Worm (Caenorhabditis elegans) whole organism, mixed stage, embryonic: Measurements from ENCODE around the gene C51E3.6.

ENCODE experiments used
- M03D4.4 ChIP-seq: sonication (generic microtip); optimal IDR thresholded peaks from 2 replicates; lab custom pipeline; 2017; ENCODE audit warnings: mild to moderate bottlenecking, missing genetic modification characterization, missing compliant biosample characterization
- bed-3 ChIP-seq: fragments of 200-800 bp; sonication (Bioruptor generic); optimal IDR thresholded peaks from 3 replicates; lab custom pipeline; 2018; ENCODE audit warnings: mild to moderate bottlenecking, missing genetic modification characterization, moderate library complexity, missing compliant biosample characterization
- blmp-1 ChIP-seq: fragments of 150-350 bp; optimal IDR thresholded peaks from 2 replicates; lab custom pipeline; 2014; ENCODE audit warnings: missing biosample characterization, missing genetic modification characterization
- ceh-39 ChIP-seq: fragments of 150-350 bp; optimal IDR thresholded peaks from 2 replicates; lab custom pipeline; 2014; ENCODE audit warnings: missing biosample characterization, missing genetic modification characterization
- ceh-43 ChIP-seq: fragments of 200-800 bp; sonication (Bioruptor generic); optimal IDR thresholded peaks from 2 replicates; lab custom pipeline; 2018; ENCODE audit warnings: mild to moderate bottlenecking, missing genetic modification characterization, moderate library complexity, missing compliant biosample characterization
- ceh-83 ChIP-seq: fragments of 200-800 bp; sonication (Bioruptor generic); optimal IDR thresholded peaks from 2 replicates; lab custom pipeline; 2018; ENCODE audit warnings: mild to moderate bottlenecking, missing genetic modification characterization, missing compliant biosample characterization
- ces-1 ChIP-seq: fragments of 150-350 bp; optimal IDR thresholded peaks from 2 replicates; lab custom pipeline; 2014; ENCODE audit warnings: missing biosample characterization, missing genetic modification reagents, missing genetic modification characterization
- cnd-1 ChIP-seq: fragments of 200-800 bp; sonication (Bioruptor generic); optimal IDR thresholded peaks from 2 replicates; lab custom pipeline; 2018; ENCODE audit warnings: mild to moderate bottlenecking, missing genetic modification characterization, missing compliant biosample characterization
- drap-1 ChIP-seq: fragments of 200-800 bp; sonication (Bioruptor generic); optimal IDR thresholded peaks from 3 replicates; lab custom pipeline; 2018; ENCODE audit warnings: mild to moderate bottlenecking, missing genetic modification characterization, missing compliant biosample characterization
- elt-1 ChIP-seq: sonication (generic microtip); optimal IDR thresholded peaks from 2 replicates; lab custom pipeline; 2017; ENCODE audit warnings: missing genetic modification characterization, mild to moderate bottlenecking, missing compliant biosample characterization, antibody characterized with exemption, moderate library complexity, borderline replicate concordance; ENCODE audit not compliant: insufficient read depth
- flh-1 ChIP-seq: fragments of 200-800 bp; sonication (Bioruptor generic); optimal IDR thresholded peaks from 2 replicates; lab custom pipeline; 2018; ENCODE audit warnings: mild to moderate bottlenecking, missing genetic modification characterization, moderate library complexity, missing compliant biosample characterization
- hlh-1 ChIP-seq: fragments of 150-350 bp; optimal IDR thresholded peaks from 2 replicates; lab custom pipeline; 2014; ENCODE audit warnings: missing biosample characterization, missing genetic modification reagents, missing genetic modification characterization
- lin-13 ChIP-seq: fragments of 150-350 bp; optimal IDR thresholded peaks from 2 replicates; lab custom pipeline; 2014; ENCODE audit warnings: missing biosample characterization, missing genetic modification characterization
- lin-32 ChIP-seq: fragments of 200-800 bp; sonication (Bioruptor generic); optimal IDR thresholded peaks from 2 replicates; lab custom pipeline; 2018; ENCODE audit warnings: mild to moderate bottlenecking, missing genetic modification characterization, missing compliant biosample characterization
- lsy-2 ChIP-seq: fragments of 150-350 bp; optimal IDR thresholded peaks from 2 replicates; lab custom pipeline; 2014; ENCODE audit warnings: missing biosample characterization, missing genetic modification characterization
- mab-5 ChIP-seq: fragments of 150-350 bp; optimal IDR thresholded peaks from 2 replicates; lab custom pipeline; 2014; ENCODE audit warnings: missing biosample characterization, missing genetic modification characterization
- mep-1 ChIP-seq: fragments of 150-350 bp; optimal IDR thresholded peaks from 2 replicates; lab custom pipeline; 2017; ENCODE audit warnings: missing biosample characterization, missing genetic modification reagents, missing genetic modification characterization, inconsistent platforms
- mls-2 ChIP-seq: sonication (generic microtip); optimal IDR thresholded peaks from 2 replicates; lab custom pipeline; 2016; ENCODE audit warnings: mild to moderate bottlenecking, missing genetic modification characterization, moderate library complexity, missing compliant biosample characterization
- nhr-12 ChIP-seq: fragments of 150-350 bp; optimal IDR thresholded peaks from 2 replicates; lab custom pipeline; 2014; ENCODE audit warnings: missing biosample characterization, missing genetic modification characterization
- nhr-237 ChIP-seq: fragments of 150-350 bp; optimal IDR thresholded peaks from 2 replicates; lab custom pipeline; 2014; ENCODE audit warnings: missing biosample characterization, missing genetic modification characterization
- nhr-28 ChIP-seq: fragments of 150-350 bp; optimal IDR thresholded peaks from 2 replicates; lab custom pipeline; 2014; ENCODE audit warnings: missing biosample characterization, missing genetic modification characterization
- nhr-76 ChIP-seq: sonication (generic microtip); optimal IDR thresholded peaks from 2 replicates; lab custom pipeline; 2017; ENCODE audit warnings: missing biosample characterization, missing genetic modification characterization
- pha-4 ChIP-seq: fragments of 150-350 bp; optimal IDR thresholded peaks from 2 replicates; lab custom pipeline; 2018; ENCODE audit warnings: missing biosample characterization, missing genetic modification reagents, missing genetic modification characterization
- sem-2 ChIP-seq: fragments of 200-800 bp; sonication (Bioruptor generic); optimal IDR thresholded peaks from 2 replicates; lab custom pipeline; 2018; ENCODE audit warnings: mild to moderate bottlenecking, missing genetic modification characterization, missing compliant biosample characterization
- snpc-4 ChIP-seq: fragments of 150-350 bp; optimal IDR thresholded peaks from 2 replicates; lab custom pipeline; 2014; ENCODE audit warnings: missing biosample characterization, missing genetic modification characterization
- sptf-1 ChIP-seq: sonication (generic microtip); optimal IDR thresholded peaks from 2 replicates; lab custom pipeline; 2017; ENCODE audit warnings: mild to moderate bottlenecking, missing genetic modification characterization, moderate library complexity, missing compliant biosample characterization
- tbx-8 ChIP-seq: fragments of 200-800 bp; sonication (Bioruptor generic); optimal IDR thresholded peaks from 2 replicates; lab custom pipeline; 2018; ENCODE audit warnings: mild to moderate bottlenecking, missing genetic modification characterization, moderate library complexity, missing compliant biosample characterization
- unc-120 ChIP-seq: sonication (generic microtip); optimal IDR thresholded peaks from 2 replicates; lab custom pipeline; 2017; ENCODE audit warnings: missing genetic modification characterization, missing compliant biosample characterization; ENCODE audit not compliant: poor library complexity, severe bottlenecking
- unc-39 ChIP-seq: fragments of 150-350 bp; optimal IDR thresholded peaks from 2 replicates; lab custom pipeline; 2014; ENCODE audit warnings: missing biosample characterization, missing genetic modification characterization
- unc-62 ChIP-seq: fragments of 150-350 bp; optimal IDR thresholded peaks from 2 replicates; lab custom pipeline; 2014; ENCODE audit warnings: missing biosample characterization, missing genetic modification reagents, missing genetic modification characterization
- zip-8 ChIP-seq: fragments of 150-350 bp; optimal IDR thresholded peaks from 2 replicates; lab custom pipeline; 2014; ENCODE audit warnings: missing biosample characterization, missing genetic modification characterization
- ztf-11 ChIP-seq: fragments of 150-350 bp; optimal IDR thresholded peaks from 2 replicates; lab custom pipeline; 2014; ENCODE audit warnings: missing biosample characterization, missing genetic modification characterization

Gene C51E3.6

ce11 chrV:10158528-10158927, 7.7 kb downstream of the C51E3.6 start, which contains the start of gene srsx-30:
Gene srsx-30 (plus strand): TSS chrV:10158828.
- TF ChIP-seq pha-4 (tag; lab: Kevin White, UChicago) (no peak), unc-120 (no peak), cnd-1 (tag; lab: Kevin White, UChicago) (no peak), hlh-1 (no peak), nhr-76 (tag; lab: Kevin White, UChicago) (no peak), unc-39 (no peak), tbx-8 (GFP tag; lab: Kevin White, UChicago) (no peak), unc-62 (GFP tag; lab: Kevin White, UChicago) (no peak), bed-3 (GFP tag; lab: Kevin White, UChicago) (no peak), ceh-39 (tag; lab: Kevin White, UChicago) (no peak)

- TF ChIP-seq sem-2 (GFP tag; lab: Kevin White, UChicago) (no peak), bed-3 (GFP tag; lab: Kevin White, UChicago) (no peak), ceh-83 (GFP tag; lab: Kevin White, UChicago) (no peak), nhr-76 (tag; lab: Kevin White, UChicago) (no peak), nhr-28 (no peak), ces-1 (no peak), hlh-1 (no peak), lin-13 (tag; lab: Kevin White, UChicago) (no peak), tbx-8 (GFP tag; lab: Kevin White, UChicago) (no peak), unc-39 (no peak), unc-62 (GFP tag; lab: Kevin White, UChicago) (no peak), blmp-1 (tag; lab: Kevin White, UChicago) (no peak), mls-2 (tag; lab: Kevin White, UChicago) (no peak), sptf-1 (no peak), unc-120 (no peak)
Observed at ce11 chrV:10154698-10155097, 11.6 kb downstream of the C51E3.6 start, which contains the start of gene srsx-29. Gene srsx-29 (plus strand): TSS chrV:10154998.

- TF ChIP-seq ztf-11 (tag; lab: Kevin White, UChicago) (no peak), unc-62 (GFP tag; lab: Kevin White, UChicago) (no peak), lin-13 (tag; lab: Kevin White, UChicago) (no peak), flh-1 (GFP tag; lab: Kevin White, UChicago) (no peak), sptf-1 (no peak), sem-2 (GFP tag; lab: Kevin White, UChicago) (no peak)
Observed at ce11 chrV:10153076-10153475, 13.2 kb downstream of the C51E3.6 start.

- TF ChIP-seq bed-3 (GFP tag; lab: Kevin White, UChicago) (no peak), mls-2 (tag; lab: Kevin White, UChicago) (no peak), lin-32 (no peak), elt-1 (tag; lab: Kevin White, UChicago) (no peak), lin-13 (tag; lab: Kevin White, UChicago) (no peak), drap-1 (no peak), M03D4.4 (no peak), nhr-28 (no peak), snpc-4 (tag; lab: Kevin White, UChicago) (no peak), unc-39 (no peak), unc-120 (no peak), tbx-8 (GFP tag; lab: Kevin White, UChicago) (no peak), pha-4 (tag; lab: Kevin White, UChicago) (no peak), cnd-1 (tag; lab: Kevin White, UChicago) (no peak), ces-1 (no peak), zip-8 (tag; lab: Kevin White, UChicago) (no peak), flh-1 (GFP tag; lab: Kevin White, UChicago) (no peak), mab-5 (tag; lab: Kevin White, UChicago) (no peak), nhr-12 (tag; lab: Kevin White, UChicago) (no peak), mep-1 (tag; lab: Kevin White, UChicago) (no peak)
Observed at ce11 chrV:10152278-10152677, 14.0 kb downstream of the C51E3.6 start, which contains the start of gene srsx-28. Gene srsx-28 (plus strand): TSS chrV:10152578.

- no peak for TF ChIP-seq unc-120
- no peak for TF ChIP-seq lin-32
- TF ChIP-seq M03D4.4, result no peak
- no peak for TF ChIP-seq nhr-28
Observed at ce11 chrV:10149728-10150127, 16.5 kb downstream of the C51E3.6 start, which contains the start of gene srsx-27. Gene srsx-27 (plus strand): TSS chrV:10150028.

DNA sequence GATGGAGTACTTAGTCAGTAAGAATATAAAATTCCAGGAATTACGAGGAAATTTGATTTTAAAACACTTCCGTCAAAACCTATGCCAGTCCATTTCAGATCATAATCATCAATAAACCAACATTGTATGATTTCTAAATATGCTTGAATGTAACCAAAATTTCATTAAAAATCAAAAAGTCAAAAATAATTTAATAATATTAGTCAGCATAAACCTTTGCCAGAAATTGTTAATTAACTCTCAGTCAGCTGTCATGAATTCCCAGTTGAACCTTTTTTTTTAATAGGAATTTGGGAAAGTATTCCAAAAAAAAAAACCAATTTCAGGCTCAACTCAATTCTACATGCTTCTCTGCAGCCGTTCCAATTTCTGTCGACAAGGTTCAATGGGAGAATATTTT, 17.9 kb downstream of the C51E3.6 start, which contains the start of gene srsx-26:
srsx-26 (plus strand) TSS at position 301 of the 400 bp plus-strand sequence.
- no peak for TF ChIP-seq nhr-237 (tag; lab: Kevin White, UChicago)
- no peak for TF ChIP-seq lsy-2
- TF ChIP-seq mls-2 (tag; lab: Kevin White, UChicago), result no peak
- no peak for TF ChIP-seq drap-1
- TF ChIP-seq hlh-1, result no peak
- TF ChIP-seq ceh-43 (GFP tag; lab: Kevin White, UChicago), result no peak
- no peak for TF ChIP-seq blmp-1 (tag; lab: Kevin White, UChicago)
- TF ChIP-seq unc-62 (GFP tag; lab: Kevin White, UChicago), result no peak
- TF ChIP-seq, all 35 proteins: peak for 0
